Worm (Caenorhabditis elegans) whole organism, young adult: Measurements from ENCODE around the gene C26H9A.4.

ENCODE experiments used
- B0019.2 ChIP-seq: fragments of 200-800 bp; sonication (Bioruptor generic); conservative IDR thresholded peaks from 2 replicates; pipeline ENCODE4 v1.3.6; 2022; ENCODE audit warnings: missing genetic modification reagents, missing genetic modification characterization, missing compliant biosample characterization
- B0035.1 ChIP-seq: sonication (generic microtip); optimal IDR thresholded peaks from 2 replicates; lab custom pipeline; 2016; ENCODE audit warnings: missing genetic modification characterization, mild to moderate bottlenecking, missing compliant biosample characterization, missing genotype, missing genetic modification reagents
- B0336.3 ChIP-seq: fragments of 200-800 bp; sonication (Bioruptor generic); IDR thresholded peaks from 2 replicates; pipeline ENCODE4 v1.3.6; 2022; ENCODE audit warnings: missing genetic modification characterization, missing compliant biosample characterization
- C17E4.6 ChIP-seq: fragments of 200-800 bp; sonication (Bioruptor generic); IDR thresholded peaks from 2 replicates; pipeline ENCODE4 v1.3.6; 2022; ENCODE audit warnings: missing genetic modification reagents, missing genetic modification characterization, missing compliant biosample characterization
- F23B12.7 ChIP-seq: sonication (generic microtip); optimal IDR thresholded peaks from 2 replicates; lab custom pipeline; 2017; ENCODE audit warnings: missing genetic modification characterization, mild to moderate bottlenecking, missing compliant biosample characterization, antibody characterized with exemption, moderate library complexity; ENCODE audit not compliant: insufficient read depth
- F33H1.4 ChIP-seq: fragments of 200-800 bp; sonication (Bioruptor generic); IDR thresholded peaks from 2 replicates; pipeline ENCODE4 v1.3.6; 2022; ENCODE audit warnings: missing genetic modification reagents, missing genetic modification characterization, missing compliant biosample characterization
- F55B11.4 ChIP-seq: sonication (generic microtip); optimal IDR thresholded peaks from 2 replicates; lab custom pipeline; 2016; ENCODE audit warnings: missing compliant biosample characterization, missing genetic modification characterization, borderline replicate concordance; ENCODE audit not compliant: insufficient read depth
- K11D2.4 ChIP-seq: fragments of 200-800 bp; sonication (Bioruptor generic); IDR thresholded peaks from 2 replicates; pipeline ENCODE4 v1.3.6; 2022; ENCODE audit warnings: missing genetic modification reagents, missing genetic modification characterization, missing compliant biosample characterization
- Y53F4B.3 ChIP-seq: fragments of 200-800 bp; sonication (Bioruptor generic); IDR thresholded peaks from 2 replicates; pipeline ENCODE4 v1.3.6; 2022; ENCODE audit warnings: missing genetic modification reagents, missing genetic modification characterization, missing compliant biosample characterization
- aptf-2 ChIP-seq: fragments of 200-800 bp; sonication (Bioruptor generic); conservative IDR thresholded peaks from 2 replicates; pipeline ENCODE4 v1.3.6; 2022; ENCODE audit warnings: missing genetic modification reagents, missing genetic modification characterization, missing compliant biosample characterization
- aptf-3 ChIP-seq: fragments of 200-800 bp; sonication (Bioruptor generic); IDR thresholded peaks from 2 replicates; pipeline ENCODE4 v1.3.6; 2022; ENCODE audit warnings: missing genetic modification characterization, missing compliant biosample characterization
- atf-7 ChIP-seq: sonication (generic microtip); optimal IDR thresholded peaks from 2 replicates; lab custom pipeline; 2017; ENCODE audit warnings: mild to moderate bottlenecking, missing genetic modification characterization, missing compliant biosample characterization
- bed-1 ChIP-seq: fragments of 200-800 bp; sonication (Bioruptor generic); IDR thresholded peaks from 2 replicates; pipeline ENCODE4 v1.3.6; 2022; ENCODE audit warnings: missing genetic modification reagents, missing genetic modification characterization, missing compliant biosample characterization
- cebp-1 ChIP-seq, 2 experiments: fragments of 200-800 bp in 1 of 2; sonication (Bioruptor generic) in 1 of 2; sonication (generic microtip) in 1 of 2; IDR thresholded peaks in 1 of 2; optimal IDR thresholded peaks in 1 of 2; 2 replicates each; pipeline versions ENCODE4 v1.3.6 to Lab custom; 2017 to 2022; ENCODE audit warnings: missing compliant biosample characterization in 2 of 2, missing genetic modification characterization in 2 of 2, mild to moderate bottlenecking in 1 of 2, missing genetic modification reagents in 1 of 2, moderate library complexity in 1 of 2
- dpff-1 ChIP-seq: sonication (generic microtip); optimal IDR thresholded peaks from 2 replicates; lab custom pipeline; 2017; ENCODE audit warnings: mild to moderate bottlenecking, missing genetic modification characterization, missing compliant biosample characterization
- dpl-1 ChIP-seq: fragments of 150-350 bp; optimal IDR thresholded peaks from 2 replicates; lab custom pipeline; 2014; ENCODE audit warnings: missing biosample characterization, missing genetic modification reagents, missing genetic modification characterization
- egl-44 ChIP-seq: fragments of 200-800 bp; sonication (Bioruptor generic); IDR thresholded peaks from 2 replicates; pipeline ENCODE4 v1.3.6; 2022; ENCODE audit warnings: missing genetic modification reagents, missing genetic modification characterization, missing compliant biosample characterization
- egrh-3 ChIP-seq: fragments of 200-800 bp; sonication (Bioruptor generic); IDR thresholded peaks from 2 replicates; pipeline ENCODE4 v1.3.6; 2022; ENCODE audit warnings: missing genetic modification reagents, missing genetic modification characterization, missing compliant biosample characterization
- ets-4 ChIP-seq: fragments of 200-800 bp; sonication (Bioruptor generic); optimal IDR thresholded peaks from 2 replicates; lab custom pipeline; 2018; ENCODE audit warnings: mild to moderate bottlenecking, missing genetic modification characterization, missing compliant biosample characterization
- gei-17 ChIP-seq: fragments of 200-800 bp; sonication (Bioruptor generic); optimal IDR thresholded peaks from 2 replicates; lab custom pipeline; 2018; ENCODE audit warnings: mild to moderate bottlenecking, missing genetic modification characterization, missing compliant biosample characterization
- hmg-1.2 ChIP-seq: fragments of 200-800 bp; sonication (Bioruptor generic); IDR thresholded peaks from 2 replicates; pipeline ENCODE4 v1.3.6; 2022; ENCODE audit warnings: missing genetic modification reagents, missing genetic modification characterization, missing compliant biosample characterization
- hrde-1 ChIP-seq: sonication (generic microtip); optimal IDR thresholded peaks from 2 replicates; lab custom pipeline; 2016; ENCODE audit warnings: missing genetic modification characterization, mild to moderate bottlenecking, missing compliant biosample characterization, moderate library complexity, missing genotype, missing genetic modification reagents, borderline replicate concordance
- hsf-1 ChIP-seq: fragments of 200-800 bp; sonication (Bioruptor generic); IDR thresholded peaks from 2 replicates; pipeline ENCODE4 v1.3.6; 2022; ENCODE audit warnings: missing genetic modification reagents, missing genetic modification characterization, missing compliant biosample characterization
- let-607 ChIP-seq, 2 experiments: fragments of 200-800 bp in 1 of 2; sonication (Bioruptor generic) in 1 of 2; sonication (generic microtip) in 1 of 2; optimal IDR thresholded peaks; 2 replicates each; lab custom pipeline; 2016 to 2018; ENCODE audit warnings: mild to moderate bottlenecking in 2 of 2, missing compliant biosample characterization in 2 of 2, missing genetic modification characterization in 2 of 2, moderate library complexity in 2 of 2, missing genotype in 1 of 2
- lin-26 ChIP-seq: fragments of 200-800 bp; sonication (Bioruptor generic); IDR thresholded peaks from 2 replicates; pipeline ENCODE4 v1.3.6; 2022; ENCODE audit warnings: missing genetic modification reagents, missing genetic modification characterization, missing compliant biosample characterization
- lin-54 ChIP-seq: fragments of 200-800 bp; sonication (Bioruptor generic); optimal IDR thresholded peaks from 2 replicates; lab custom pipeline; 2018; ENCODE audit warnings: mild to moderate bottlenecking, missing genetic modification characterization, missing compliant biosample characterization
- lir-1 ChIP-seq: fragments of 200-800 bp; sonication (Bioruptor generic); conservative IDR thresholded peaks from 2 replicates; pipeline ENCODE4 v1.3.6; 2022; ENCODE audit warnings: missing genetic modification reagents, missing genetic modification characterization, missing compliant biosample characterization
- madf-10 ChIP-seq: sonication (generic microtip); optimal IDR thresholded peaks from 2 replicates; lab custom pipeline; 2016; ENCODE audit warnings: mild to moderate bottlenecking, missing genetic modification characterization, missing compliant biosample characterization
- nhr-120 ChIP-seq: fragments of 200-800 bp; sonication (Bioruptor generic); IDR thresholded peaks from 2 replicates; pipeline ENCODE4 v1.3.6; 2022; ENCODE audit warnings: missing genetic modification characterization, missing compliant biosample characterization
- nhr-80 ChIP-seq: sonication (generic microtip); optimal IDR thresholded peaks from 2 replicates; lab custom pipeline; 2016; ENCODE audit warnings: missing genetic modification characterization, missing compliant biosample characterization
- pha-4 ChIP-seq: fragments of 150-350 bp; sonication (generic microtip); optimal IDR thresholded peaks from 2 replicates; lab custom pipeline; 2014; ENCODE audit warnings: missing biosample characterization, missing genetic modification reagents, missing genetic modification characterization
- rcor-1 ChIP-seq: fragments of 200-800 bp; sonication (Bioruptor generic); IDR thresholded peaks from 2 replicates; pipeline ENCODE4 v1.3.6; 2022; ENCODE audit warnings: missing genetic modification reagents, missing genetic modification characterization, missing compliant biosample characterization
- repo-1 ChIP-seq: sonication (generic microtip); optimal IDR thresholded peaks from 2 replicates; lab custom pipeline; 2017; ENCODE audit warnings: mild to moderate bottlenecking, missing genetic modification characterization, missing compliant biosample characterization
- snpc-3.4 ChIP-seq: sonication (generic microtip); optimal IDR thresholded peaks from 2 replicates; lab custom pipeline; 2017; ENCODE audit warnings: missing genetic modification characterization, mild to moderate bottlenecking, missing compliant biosample characterization, antibody characterized with exemption, moderate library complexity, missing genotype, missing genetic modification reagents
- sptf-2 ChIP-seq: fragments of 200-800 bp; sonication (Bioruptor generic); optimal IDR thresholded peaks from 2 replicates; lab custom pipeline; 2018; ENCODE audit warnings: mild to moderate bottlenecking, missing genetic modification characterization, missing compliant biosample characterization
- tbx-9 ChIP-seq: sonication (generic microtip); optimal IDR thresholded peaks from 2 replicates; lab custom pipeline; 2016; ENCODE audit warnings: borderline replicate concordance, missing genetic modification characterization, inconsistent platforms, missing compliant biosample characterization
- tlf-1 ChIP-seq: fragments of 200-800 bp; sonication (Bioruptor generic); optimal IDR thresholded peaks from 2 replicates; lab custom pipeline; 2018; ENCODE audit warnings: mild to moderate bottlenecking, missing genetic modification characterization, missing compliant biosample characterization
- zfh-2 ChIP-seq: fragments of 200-800 bp; sonication (Bioruptor generic); conservative IDR thresholded peaks from 2 replicates; pipeline ENCODE4 v1.3.6; 2022; ENCODE audit warnings: missing genetic modification reagents, missing genetic modification characterization, missing compliant biosample characterization
- ztf-6 ChIP-seq: fragments of 200-800 bp; sonication (Bioruptor generic); IDR thresholded peaks from 2 replicates; pipeline ENCODE4 v1.3.6; 2022; ENCODE audit warnings: missing genetic modification reagents, missing genetic modification characterization, missing compliant biosample characterization

The C26H9A.4 gene

DNA sequence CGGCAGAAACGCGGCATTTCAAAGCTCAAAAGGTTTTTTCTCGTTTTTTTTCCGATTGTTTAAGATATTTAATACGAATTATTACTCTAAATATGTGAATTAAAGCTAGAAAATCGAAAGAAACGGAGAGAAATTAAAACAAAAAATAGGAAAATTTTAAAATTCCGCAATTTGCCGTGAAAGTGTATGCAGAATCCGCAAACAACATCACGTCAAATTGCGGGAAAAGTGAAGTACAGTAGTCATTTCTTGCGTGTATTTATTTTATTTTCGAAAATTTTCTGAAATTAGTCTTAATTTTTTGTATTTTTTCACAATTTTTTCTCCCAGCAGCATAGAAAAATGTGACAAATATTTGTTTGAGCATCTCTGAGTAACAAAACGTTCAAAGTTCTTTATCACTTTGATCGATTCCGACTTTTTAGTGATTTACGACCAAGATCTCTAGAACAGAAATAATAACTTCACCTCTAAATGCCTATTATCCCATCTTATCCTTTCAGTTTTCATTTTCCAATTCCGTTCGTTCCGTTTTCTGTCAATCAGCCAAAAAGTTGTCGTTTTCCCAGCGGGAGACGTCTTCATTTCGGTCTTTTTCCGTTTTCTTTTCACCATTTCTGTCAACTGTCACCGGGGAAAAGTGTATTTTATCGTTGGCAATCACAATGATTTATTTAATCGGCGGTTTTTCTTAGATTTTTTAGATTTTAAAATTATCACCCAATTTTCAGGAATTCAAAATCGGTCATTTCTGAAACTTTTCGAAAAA, 31.8 kb downstream of the C26H9A.4 start (continued):
- TF ChIP-seq hmg-1.2 (GFP tag; lab: Robert Waterston, UW) (peak; percentile 23; the same call in 1 of the 2 replicates), dpff-1 (no peak), F33H1.4 (GFP tag; lab: Robert Waterston, UW) (no peak), F23B12.7 (tag; lab: Kevin White, UChicago) (no peak), lir-1 (GFP tag; lab: Robert Waterston, UW) (no peak), sptf-2 (GFP tag; lab: Kevin White, UChicago) (no peak), C17E4.6 (GFP tag; lab: Robert Waterston, UW) (no peak)

DNA sequence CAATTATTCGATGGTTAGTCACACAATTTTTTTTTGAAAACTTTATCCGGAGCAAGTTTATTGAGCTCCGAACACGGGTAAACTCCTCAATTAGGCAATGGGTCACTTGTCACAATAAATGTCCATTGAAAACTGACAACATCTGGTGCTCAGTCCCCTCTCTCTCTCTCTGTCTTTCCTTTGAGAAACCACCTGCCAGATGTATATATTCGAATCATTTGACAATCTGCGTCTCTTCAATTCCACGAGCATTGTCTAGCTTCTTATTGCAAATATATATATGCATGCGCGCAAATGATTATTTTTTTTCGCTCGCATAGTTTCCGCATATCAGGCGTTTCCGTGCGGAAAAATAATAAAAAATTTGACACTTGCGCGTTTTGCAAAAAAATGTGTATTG, 32.6 kb downstream of the C26H9A.4 start:
- no peak for TF ChIP-seq repo-1 (tag; lab: Kevin White, UChicago)
- TF ChIP-seq Y53F4B.3 (GFP tag; lab: Robert Waterston, UW), result no peak
- TF ChIP-seq hrde-1 (tag; lab: Kevin White, UChicago), result no peak
- TF ChIP-seq aptf-2 (GFP tag; lab: Robert Waterston, UW), result no peak
- TF ChIP-seq lin-26 (GFP tag; lab: Robert Waterston, UW), result no peak
- TF ChIP-seq ztf-6 (GFP tag; lab: Robert Waterston, UW), result no peak
- TF ChIP-seq nhr-120 (GFP tag; lab: Robert Waterston, UW), result no peak
- TF ChIP-seq B0019.2 (GFP tag; lab: Robert Waterston, UW), result no peak
- no peak for TF ChIP-seq F55B11.4 (tag; lab: Kevin White, UChicago)
- no peak for TF ChIP-seq egrh-3 (GFP tag; lab: Robert Waterston, UW)
- no peak for TF ChIP-seq B0035.1 (tag; lab: Kevin White, UChicago)
- TF ChIP-seq, all 124 proteins: peak for 0

- no peak for TF ChIP-seq aptf-3 (GFP tag; lab: Robert Waterston, UW)
- no peak for TF ChIP-seq bed-1 (GFP tag; lab: Robert Waterston, UW)
- no peak for TF ChIP-seq gei-17 (GFP tag; lab: Kevin White, UChicago)
- no peak for TF ChIP-seq snpc-3.4 (tag; lab: Kevin White, UChicago)
- TF ChIP-seq let-607 (tag; optimal IDR thresholded peaks at IDR 0.05; lab: Kevin White, UChicago), result no peak
- no peak for TF ChIP-seq tbx-9 (tag; lab: Kevin White, UChicago)
Measured at ce11 chrIV:12688370-12688769, 35.2 kb downstream of the C26H9A.4 start, which contains the start of gene T23B5.3. Gene T23B5.3, plus strand, starts transcription at chrIV:12688670.

DNA sequence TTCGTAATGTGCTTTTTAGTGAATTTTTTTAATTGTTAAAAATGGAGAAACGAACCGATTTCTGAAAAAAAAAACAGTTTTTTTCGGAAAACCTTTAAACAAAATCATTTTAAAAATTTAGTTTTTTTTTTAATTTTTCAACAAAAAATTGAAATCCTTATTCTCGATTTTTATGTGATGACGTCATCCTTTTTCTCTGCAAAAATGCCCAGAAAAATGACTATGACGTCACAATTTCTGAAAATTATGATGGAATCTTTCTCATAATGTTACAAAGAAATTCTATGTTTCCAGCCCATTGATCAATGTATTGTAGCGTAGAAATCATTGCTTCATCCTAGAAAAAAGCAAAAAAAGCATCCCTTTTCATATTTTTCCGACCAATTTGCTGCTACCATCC, 36.1 kb downstream of the C26H9A.4 start:
- TF ChIP-seq aptf-2 (GFP tag; lab: Robert Waterston, UW) (no peak), gei-17 (GFP tag; lab: Kevin White, UChicago) (no peak)

DNA sequence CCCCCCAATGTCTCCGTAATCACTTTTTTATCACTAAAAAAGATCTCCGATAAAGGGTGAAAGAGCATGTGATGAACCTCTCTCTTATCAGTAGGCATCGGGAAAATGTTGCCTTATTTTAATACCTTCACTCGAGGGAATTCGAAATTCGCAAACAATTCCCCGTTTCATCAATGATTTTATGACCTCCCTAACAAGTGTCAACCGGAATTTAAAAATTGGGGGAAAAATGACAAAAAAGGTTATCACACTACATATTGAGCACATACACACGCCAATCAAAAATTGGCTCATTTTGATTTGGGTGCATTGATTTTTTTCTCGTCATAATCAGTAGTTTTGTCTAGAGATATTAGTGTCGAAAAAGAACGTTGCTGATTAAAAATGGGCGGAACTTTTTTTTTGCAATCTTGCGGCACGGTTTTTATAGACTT, 36.5 kb downstream of the C26H9A.4 start:
- TF ChIP-seq nhr-80 (peak; percentile 99), tlf-1 (peak; percentile 49), egl-44 (peak; percentile 93), rcor-1 (GFP tag; lab: Robert Waterston, UW) (no peak), zfh-2 (GFP tag; lab: Robert Waterston, UW) (no peak), madf-10 (tag; lab: Kevin White, UChicago) (peak; percentile 67), dpl-1 (GFP tag; lab: Kevin White, UChicago) (no peak), let-607 (tag; optimal IDR thresholded peaks at IDR 0.05; lab: Kevin White, UChicago) (peak; percentile 60 to 75), hsf-1 (GFP tag; lab: Robert Waterston, UW) (no peak), K11D2.4 (GFP tag; lab: Robert Waterston, UW) (no peak), B0336.3 (GFP tag; lab: Robert Waterston, UW) (peak; percentile 40; the same call in 1 of the 2 replicates), lin-54 (peak; percentile 35), atf-7 (tag; lab: Kevin White, UChicago) (peak; percentile 86), lin-26 (GFP tag; lab: Robert Waterston, UW) (no peak), pha-4 (tag; lab: Kevin White, UChicago) (no peak), ets-4 (GFP tag; lab: Kevin White, UChicago) (peak; percentile 97), cebp-1 (GFP tag; IDR thresholded peaks at IDR 0.05; lab: Robert Waterston, UW) (no peak), cebp-1 (tag; optimal IDR thresholded peaks at IDR 0.05; lab: Kevin White, UChicago) (peak; percentile 53)
